Worm (Caenorhabditis elegans) whole organism, L2 larva: ENCODE results near the gene F26A1.8.

ENCODE experiments used
- C34F6.9 ChIP-seq: fragments of 150-350 bp; optimal IDR thresholded peaks from 2 replicates; lab custom pipeline; 2014; ENCODE audit warnings: missing biosample characterization, missing genetic modification characterization
- R02D3.7 ChIP-seq: fragments of 150-350 bp; optimal IDR thresholded peaks from 2 replicates; lab custom pipeline; 2014; ENCODE audit warnings: missing biosample characterization, missing genetic modification characterization
- Y55F3AM.14 ChIP-seq: fragments of 200-800 bp; sonication (Bioruptor generic); optimal IDR thresholded peaks from 2 replicates; lab custom pipeline; 2018; ENCODE audit warnings: mild to moderate bottlenecking, missing genetic modification characterization, missing compliant biosample characterization
- ZK546.5 ChIP-seq: sonication (generic microtip); optimal IDR thresholded peaks from 2 replicates; lab custom pipeline; 2017; ENCODE audit warnings: missing biosample characterization, missing genetic modification characterization
- aly-2 ChIP-seq: fragments of 150-350 bp; optimal IDR thresholded peaks from 2 replicates; lab custom pipeline; 2014; ENCODE audit warnings: missing biosample characterization, missing genetic modification characterization
- ceh-16 ChIP-seq: fragments of 150-350 bp; optimal IDR thresholded peaks from 2 replicates; lab custom pipeline; 2014; ENCODE audit warnings: missing biosample characterization, missing genetic modification characterization
- ceh-82 ChIP-seq: fragments of 150-350 bp; optimal IDR thresholded peaks from 2 replicates; lab custom pipeline; 2014; ENCODE audit warnings: missing biosample characterization, missing genetic modification characterization
- crh-2 ChIP-seq: sonication (generic microtip); optimal IDR thresholded peaks from 2 replicates; lab custom pipeline; 2017; ENCODE audit warnings: missing biosample characterization, missing genetic modification characterization
- egl-27 ChIP-seq: sonication (generic microtip); optimal IDR thresholded peaks from 3 replicates; lab custom pipeline; 2017; ENCODE audit warnings: missing biosample characterization, missing genetic modification reagents, missing genetic modification characterization
- elt-1 ChIP-seq: fragments of 150-350 bp; optimal IDR thresholded peaks from 2 replicates; lab custom pipeline; 2014; ENCODE audit warnings: missing biosample characterization, missing genetic modification characterization
- gmeb-1 ChIP-seq: fragments of 150-350 bp; optimal IDR thresholded peaks from 2 replicates; lab custom pipeline; 2014; ENCODE audit warnings: missing biosample characterization, missing genetic modification characterization
- lin-11 ChIP-seq: fragments of 150-350 bp; sonication (generic microtip); optimal IDR thresholded peaks from 2 replicates; lab custom pipeline; 2014; ENCODE audit warnings: missing biosample characterization, missing genetic modification characterization, inconsistent platforms, mixed read lengths
- lin-39 ChIP-seq: fragments of 150-350 bp; optimal IDR thresholded peaks from 2 replicates; lab custom pipeline; 2014; ENCODE audit warnings: missing biosample characterization, missing genetic modification reagents, missing genetic modification characterization
- mab-5 ChIP-seq: fragments of 150-350 bp; optimal IDR thresholded peaks from 2 replicates; lab custom pipeline; 2014; ENCODE audit warnings: missing biosample characterization, missing genetic modification characterization
- mbf-1 ChIP-seq: sonication (generic microtip); optimal IDR thresholded peaks from 2 replicates; lab custom pipeline; 2017; ENCODE audit warnings: missing biosample characterization, missing genetic modification characterization
- mdl-1 ChIP-seq, 2 experiments: fragments of 150-350 bp in 1 of 2; sonication (generic microtip) in 1 of 2; optimal IDR thresholded peaks; 2 replicates each; lab custom pipeline; 2017; ENCODE audit warnings: missing biosample characterization in 2 of 2, missing genetic modification characterization in 2 of 2
- nhr-10 ChIP-seq: sonication (generic microtip); optimal IDR thresholded peaks from 2 replicates; lab custom pipeline; 2017; ENCODE audit warnings: missing biosample characterization, missing genetic modification characterization
- nhr-12 ChIP-seq: fragments of 150-350 bp; optimal IDR thresholded peaks from 2 replicates; lab custom pipeline; 2014; ENCODE audit warnings: missing biosample characterization, missing genetic modification characterization
- nhr-21 ChIP-seq: fragments of 150-350 bp; optimal IDR thresholded peaks from 2 replicates; lab custom pipeline; 2014; ENCODE audit warnings: missing biosample characterization, missing genetic modification characterization
- nhr-237 ChIP-seq: fragments of 150-350 bp; optimal IDR thresholded peaks from 2 replicates; lab custom pipeline; 2014; ENCODE audit warnings: missing biosample characterization, missing genetic modification characterization
- peb-1 ChIP-seq: fragments of 150-350 bp; optimal IDR thresholded peaks from 2 replicates; lab custom pipeline; 2014; ENCODE audit warnings: missing biosample characterization, missing genetic modification characterization
- sem-4 ChIP-seq: fragments of 150-350 bp; optimal IDR thresholded peaks from 2 replicates; lab custom pipeline; 2014; ENCODE audit warnings: missing biosample characterization, missing genetic modification reagents, missing genetic modification characterization
- skn-1 ChIP-seq: sonication (generic microtip); optimal IDR thresholded peaks from 2 replicates; lab custom pipeline; 2017; ENCODE audit warnings: missing biosample characterization, missing genetic modification characterization
- sma-3 ChIP-seq: sonication (generic microtip); optimal IDR thresholded peaks from 2 replicates; lab custom pipeline; 2016; ENCODE audit warnings: missing genetic modification reagents, missing genetic modification characterization, missing compliant biosample characterization
- sma-9 ChIP-seq, 2 experiments: fragments of 150-350 bp in 1 of 2; sonication (generic microtip) in 1 of 2; optimal IDR thresholded peaks; 2 replicates each; lab custom pipeline; 2014 to 2016; ENCODE audit warnings: missing genetic modification characterization in 2 of 2, mild to moderate bottlenecking in 1 of 2, missing biosample characterization in 1 of 2, missing compliant biosample characterization in 1 of 2, missing genetic modification reagents in 1 of 2, moderate library complexity in 1 of 2
- unc-39 ChIP-seq: fragments of 150-350 bp; optimal IDR thresholded peaks from 2 replicates; lab custom pipeline; 2014; ENCODE audit warnings: missing biosample characterization, missing genetic modification characterization
- unc-62 ChIP-seq: fragments of 150-350 bp; optimal IDR thresholded peaks from 2 replicates; lab custom pipeline; 2014; ENCODE audit warnings: missing biosample characterization, missing genetic modification reagents, missing genetic modification characterization
- zag-1 ChIP-seq: fragments of 150-350 bp; optimal IDR thresholded peaks from 2 replicates; lab custom pipeline; 2014; ENCODE audit warnings: missing biosample characterization, missing genetic modification characterization
- ztf-1 ChIP-seq: fragments of 200-800 bp; sonication (Bioruptor generic); conservative IDR thresholded peaks from 2 replicates; pipeline ENCODE4 v1.3.6; 2022; ENCODE audit warnings: missing genetic modification characterization, missing compliant biosample characterization
- ztf-11 ChIP-seq: sonication (generic microtip); optimal IDR thresholded peaks from 2 replicates; lab custom pipeline; 2017; ENCODE audit warnings: missing biosample characterization, missing genetic modification characterization

F26A1.8 gene

ce11 chrIII:4837429-4837828 is 15.4 kb upstream of the F26A1.8 start, which contains the start of the genes acbp-7 and F26A1.19:
Gene acbp-7, plus strand, starts transcription at chrIII:4837729.
Gene F26A1.19, plus strand, starts transcription at chrIII:4837731.
- TF ChIP-seq lin-39 (no peak), crh-2 (tag; lab: Kevin White, UChicago) (no peak), sem-4 (tag; lab: Kevin White, UChicago) (no peak), peb-1 (tag; lab: Kevin White, UChicago) (no peak), nhr-12 (tag; lab: Kevin White, UChicago) (no peak), sma-9 (GFP tag; optimal IDR thresholded peaks at IDR 0.05; lab: Kevin White, UChicago) (no peak), sma-9 (tag; optimal IDR thresholded peaks at IDR 0.05; lab: Kevin White, UChicago) (no peak), gmeb-1 (tag; lab: Kevin White, UChicago) (no peak), ztf-11 (tag; lab: Kevin White, UChicago) (no peak), unc-39 (tag; lab: Kevin White, UChicago) (no peak), ZK546.5 (tag; lab: Kevin White, UChicago) (no peak), lin-11 (tag; lab: Kevin White, UChicago) (no peak), nhr-237 (tag; lab: Kevin White, UChicago) (no peak), ceh-82 (tag; lab: Kevin White, UChicago) (no peak)

DNA sequence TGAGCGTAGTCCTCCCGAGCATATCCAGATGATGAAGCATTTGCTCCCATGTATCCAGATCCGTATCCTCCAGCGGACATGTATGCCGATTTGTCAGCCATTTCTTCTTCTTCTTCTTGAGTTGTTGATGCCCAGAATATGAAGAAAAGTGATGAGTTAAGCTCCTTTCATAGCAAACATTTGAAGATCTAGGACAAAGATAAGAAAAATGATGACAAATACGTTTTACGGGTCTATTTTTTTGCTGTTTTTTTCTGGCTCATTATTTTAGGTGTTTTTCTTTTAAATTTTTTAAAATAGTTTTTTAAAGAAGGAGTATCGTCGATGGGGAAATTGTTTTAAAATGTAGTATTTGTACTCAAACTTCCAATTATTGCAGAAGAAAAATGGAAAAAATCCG is 8.2 kb upstream of the F26A1.8 start, which contains the start of gene nspd-9:
nspd-9 (minus strand) TSS at position 101 of the 400 bp plus-strand sequence.
- TF ChIP-seq egl-27 (tag; lab: Kevin White, UChicago) (no peak), mab-5 (no peak), C34F6.9 (tag; lab: Kevin White, UChicago) (no peak)
- TF ChIP-seq, all 48 proteins: peak for 0

DNA sequence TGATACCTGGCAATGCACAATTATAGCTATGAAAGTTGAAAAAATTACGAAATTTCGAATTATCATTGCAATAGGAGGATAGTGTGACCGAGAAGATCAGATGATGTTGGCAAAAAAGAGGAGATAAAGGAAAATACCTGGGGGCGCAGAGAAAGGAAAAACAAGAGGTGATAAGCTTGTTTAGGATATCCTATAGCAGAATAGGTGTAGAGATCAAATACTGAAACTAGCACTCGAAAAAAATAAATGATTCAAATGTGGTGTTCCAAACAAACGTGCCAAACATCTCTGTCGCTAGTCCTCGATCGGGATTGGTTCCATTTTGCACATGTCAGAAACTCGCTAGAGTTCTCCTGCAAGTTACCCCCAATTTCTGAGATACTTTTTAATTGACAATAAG is 7.4 kb upstream of the F26A1.8 start, which contains the start of gene F26A1.9:
F26A1.9 (minus strand) TSS at position 101 of the 400 bp plus-strand sequence.
- TF ChIP-seq peb-1 (tag; lab: Kevin White, UChicago) (no peak), mdl-1 (tag; optimal IDR thresholded peaks at IDR 0.05; lab: Kevin White, UChicago) (no peak), ceh-16 (tag; lab: Kevin White, UChicago) (no peak), nhr-21 (tag; lab: Kevin White, UChicago) (no peak), unc-39 (tag; lab: Kevin White, UChicago) (no peak), lin-39 (no peak), C34F6.9 (tag; lab: Kevin White, UChicago) (no peak), egl-27 (tag; lab: Kevin White, UChicago) (no peak), sma-3 (no peak), unc-62 (GFP tag; lab: Kevin White, UChicago) (no peak)
- TF ChIP-seq, all 48 proteins: peak for 0

ce11 chrIII:4826606-4827005 is 4.6 kb upstream of the F26A1.8 start, which contains the start of gene F26A1.3:
Gene F26A1.3, plus strand, starts transcription at chrIII:4826906.
- TF ChIP-seq unc-39 (tag; lab: Kevin White, UChicago), result no peak
- TF ChIP-seq, all 48 proteins: peak for 0

- TF ChIP-seq skn-1 (tag; lab: Kevin White, UChicago) (no peak), peb-1 (tag; lab: Kevin White, UChicago) (no peak), gmeb-1 (tag; lab: Kevin White, UChicago) (no peak), zag-1 (tag; lab: Kevin White, UChicago) (no peak)
Observed at ce11 chrIII:4819843-4820242, 2.2 kb downstream of the F26A1.8 start, which contains the start of gene F26A1.7. Gene F26A1.7, minus strand, starts transcription at chrIII:4819943.

DNA sequence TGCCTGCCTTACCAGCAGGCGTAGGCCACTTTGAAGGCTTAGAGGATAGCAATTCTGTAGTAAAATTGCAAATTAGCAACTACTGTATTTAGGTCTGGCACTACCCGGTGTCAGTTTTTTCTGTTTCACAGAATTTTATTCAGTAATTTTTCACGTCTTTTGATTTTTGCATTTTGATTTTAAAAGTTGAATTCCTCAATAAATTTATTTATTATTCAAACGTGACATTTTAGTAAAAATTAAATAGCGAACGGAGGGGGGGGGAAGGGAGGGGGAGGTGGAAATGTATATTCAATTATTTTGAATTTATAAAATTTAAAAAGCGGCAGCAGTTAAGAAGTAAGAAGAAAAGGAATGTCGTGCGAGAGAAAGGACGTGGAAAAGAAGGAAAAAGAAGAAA is 4.8 kb downstream of the F26A1.8 start, which contains the start of gene F26A1.4:
F26A1.4 (plus strand) TSS at position 301 of the 400 bp plus-strand sequence.
- no peak for TF ChIP-seq ceh-82 (tag; lab: Kevin White, UChicago)
- no peak for TF ChIP-seq skn-1 (tag; lab: Kevin White, UChicago)
- TF ChIP-seq lin-39, result no peak
- TF ChIP-seq elt-1 (tag; lab: Kevin White, UChicago), result no peak
- TF ChIP-seq lin-11 (tag; lab: Kevin White, UChicago), result no peak
- no peak for TF ChIP-seq mbf-1
- TF ChIP-seq aly-2 (tag; lab: Kevin White, UChicago), result no peak
- TF ChIP-seq ztf-1 (GFP tag; lab: Robert Waterston, UW), result no peak
- no peak for TF ChIP-seq sem-4 (tag; lab: Kevin White, UChicago)
- no peak for TF ChIP-seq nhr-10 (tag; lab: Kevin White, UChicago)
- no peak for TF ChIP-seq zag-1 (tag; lab: Kevin White, UChicago)
- no peak for TF ChIP-seq R02D3.7 (tag; lab: Kevin White, UChicago)
- TF ChIP-seq Y55F3AM.14, result no peak
- no peak for TF ChIP-seq gmeb-1 (tag; lab: Kevin White, UChicago)
